Fruit fly (Drosophila melanogaster): ENCODE data around the gene eIF5B.

Gene eIF5B

DNA sequence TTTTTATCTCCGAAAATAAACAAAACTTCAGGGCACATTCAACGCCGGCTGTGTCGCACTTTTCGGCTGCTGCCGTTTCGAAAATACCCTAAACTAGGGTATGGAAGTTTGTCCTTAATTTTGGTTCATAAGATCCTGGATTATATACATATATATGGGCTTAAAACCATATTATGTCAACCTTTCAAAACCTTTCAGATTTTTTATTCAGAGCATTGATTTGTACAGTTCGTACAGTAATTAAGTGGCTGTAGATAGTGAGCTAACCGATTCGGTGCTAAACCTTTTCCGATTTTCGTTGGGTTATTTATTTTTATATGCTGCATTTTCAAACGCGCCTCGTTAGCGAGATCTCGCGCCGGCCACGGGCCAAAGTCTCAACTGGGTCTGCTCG lies 71.1 kb downstream of the eIF5B start (continued):
- TF ChIP-seq CG11723 (GFP tag; optimal IDR thresholded peaks at IDR 0.05) (no peak), Hsf (GFP tag; optimal IDR thresholded peaks at IDR 0.05) (peak; percentile 3), CG12071 (GFP tag; optimal IDR thresholded peaks at IDR 0.05) (no peak), crp (GFP tag; optimal IDR thresholded peaks at IDR 0.05) (no peak), CG14965 (GFP tag; optimal IDR thresholded peaks at IDR 0.05; ENCODE audit: borderline replicate concordance) (no peak), H15 (GFP tag; IDR thresholded peaks at IDR 0.05) (0 out of 3 replicates have a peak, but pooled peaks have one; percentile 20), Rx (GFP tag; IDR thresholded peaks at IDR 0.05) (peak; percentile 28; the same call in 1 of the 2 replicates), CG34224 (GFP tag; IDR thresholded peaks at IDR 0.05; ENCODE audit: partially characterized antibody) (no peak), CG6254 (GFP tag; optimal IDR thresholded peaks at IDR 0.05) (peak; percentile 28), jumu (GFP tag; optimal IDR thresholded peaks at IDR 0.05) (peak; percentile 45), ci (GFP tag; IDR thresholded peaks at IDR 0.05) (0 out of 3 replicates have a peak, but pooled peaks have one; percentile 22), Fer1 (GFP tag; optimal IDR thresholded peaks at IDR 0.05) (peak; percentile 51), Dp (GFP tag; optimal IDR thresholded peaks at IDR 0.05) (no peak), fd96Cb (tag; optimal IDR thresholded peaks at IDR 0.05) (peak; percentile 68), CG14710 (tag; optimal IDR thresholded peaks at IDR 0.05) (peak; percentile 53), CG11456 (GFP tag; IDR thresholded peaks at IDR 0.05) (peak; percentile 60; the same call in 1 of the 3 replicates), Asciz (GFP tag; optimal IDR thresholded peaks at IDR 0.05) (no peak), CG3995 (GFP tag; optimal IDR thresholded peaks at IDR 0.05) (no peak), Trl (optimal IDR thresholded peaks at IDR 0.05) (no peak), Trl (GFP tag; optimal IDR thresholded peaks at IDR 0.05) (no peak), ewg (GFP tag; optimal IDR thresholded peaks at IDR 0.05) (no peak), CG3847 (GFP tag; IDR thresholded peaks at IDR 0.05) (no peak), CG10431 (GFP tag; optimal IDR thresholded peaks at IDR 0.05) (no peak), Chrac-16 (GFP tag; optimal IDR thresholded peaks at IDR 0.05) (no peak), Antp (GFP tag; optimal IDR thresholded peaks at IDR 0.05) (no peak), Atf3 (GFP tag; optimal IDR thresholded peaks at IDR 0.05) (peak; percentile 13), CG12104 (GFP tag; optimal IDR thresholded peaks at IDR 0.05) (peak; percentile 38), cad (GFP tag; optimal IDR thresholded peaks at IDR 0.05) (no peak), Dek (tag; optimal IDR thresholded peaks at IDR 0.05) (no peak), CG2875 (GFP tag; optimal IDR thresholded peaks at IDR 0.05) (peak; percentile 44), CrebB (tag; optimal IDR thresholded peaks at IDR 0.05) (no peak), HHEX (GFP tag; optimal IDR thresholded peaks at IDR 0.05) (no peak), otp (GFP tag; IDR thresholded peaks at IDR 0.05) (no peak), pan (optimal IDR thresholded peaks at IDR 0.05) (no peak), pan (GFP tag; optimal IDR thresholded peaks at IDR 0.05 in 1 of 2, IDR thresholded peaks at IDR 0.05 in 1 of 2) (peak in 1 of 2 experiments; percentile 55), D19A (tag; optimal IDR thresholded peaks at IDR 0.05) (peak; percentile 99), zfh1 (GFP tag; IDR thresholded peaks at IDR 0.05) (peak; percentile 47; the same call in 2 of the 3 replicates), Six4 (GFP tag; optimal IDR thresholded peaks at IDR 0.05) (no peak), stc (GFP tag; IDR thresholded peaks at IDR 0.05) (peak; percentile 68), CG17568 (GFP tag; optimal IDR thresholded peaks at IDR 0.05) (no peak), az2 (GFP tag; optimal IDR thresholded peaks at IDR 0.05) (peak; percentile 1), Adf1 (GFP tag; IDR thresholded peaks at IDR 0.05) (no peak), phol (tag; optimal IDR thresholded peaks at IDR 0.05) (peak; percentile 79), GATAe (GFP tag; conservative IDR thresholded peaks at IDR 0.05) (no peak), Sin3A (optimal IDR thresholded peaks at IDR 0.05) (no peak), CG13775 (GFP tag; optimal IDR thresholded peaks at IDR 0.05) (no peak), CG9437 (GFP tag; optimal IDR thresholded peaks at IDR 0.05) (peak; percentile 27), fru (optimal IDR thresholded peaks at IDR 0.05) (no peak), gsb-n (tag; optimal IDR thresholded peaks at IDR 0.05) (peak; percentile 36), CG10274 (GFP tag; optimal IDR thresholded peaks at IDR 0.05) (peak; percentile 24), CG3065 (GFP tag; optimal IDR thresholded peaks at IDR 0.05) (no peak), jigr1 (GFP tag; IDR thresholded peaks at IDR 0.05) (0 out of 3 replicates have a peak, but pooled peaks have one; percentile 16)
